Worm (Caenorhabditis elegans): ENCODE results near the gene C56C10.4.

Gene C56C10.4

DNA sequence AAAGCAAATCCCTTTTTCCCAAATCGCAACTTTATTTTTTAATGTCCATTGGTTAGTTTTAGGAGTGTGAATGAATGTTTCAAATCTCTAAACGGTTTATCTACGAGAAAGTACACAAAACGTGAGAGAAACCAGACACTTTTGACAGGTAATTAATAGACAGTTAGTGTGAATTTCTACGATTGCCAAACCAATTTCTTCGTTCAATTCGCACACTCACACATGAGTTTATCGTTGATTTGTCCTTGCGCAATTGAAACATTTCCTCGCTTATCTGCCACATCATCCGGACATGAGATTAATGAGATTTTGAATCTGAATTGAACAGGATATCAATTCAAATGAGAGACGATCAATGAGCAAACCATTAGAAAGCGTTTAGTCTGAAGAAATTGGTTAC lies 27.4 kb downstream of the C56C10.4 start:
- no peak for TF ChIP-seq daf-19 (GFP tag; conservative IDR thresholded peaks at IDR 0.05)
- TF ChIP-seq pqm-1 (tag; optimal IDR thresholded peaks at IDR 0.05), result no peak
- no peak for TF ChIP-seq nhr-42 (GFP tag; IDR thresholded peaks at IDR 0.05)
- TF ChIP-seq hif-1 (tag; optimal IDR thresholded peaks at IDR 0.05), result no peak
- no peak for TF ChIP-seq aly-2 (tag; optimal IDR thresholded peaks at IDR 0.05)
- no peak for TF ChIP-seq set-16 (GFP tag; IDR thresholded peaks at IDR 0.05)
- TF ChIP-seq ceh-62 (tag; optimal IDR thresholded peaks at IDR 0.05), result no peak
- TF ChIP-seq nhr-41 (GFP tag; IDR thresholded peaks at IDR 0.05), result no peak
- TF ChIP-seq nhr-48 (tag; optimal IDR thresholded peaks at IDR 0.05), result no peak
- no peak for TF ChIP-seq daf-16 (GFP tag; optimal IDR thresholded peaks at IDR 0.05)
- no peak for TF ChIP-seq daf-16 (tag; optimal IDR thresholded peaks at IDR 0.05)
- TF ChIP-seq ZK337.2 (GFP tag; IDR thresholded peaks at IDR 0.05), result no peak
- no peak for TF ChIP-seq tag-97 (GFP tag; IDR thresholded peaks at IDR 0.05)
- no peak for TF ChIP-seq spr-1 (tag; optimal IDR thresholded peaks at IDR 0.05)

ce11 chrII:6612544-6612943 lies 29.7 kb downstream of the C56C10.4 start:
- no peak for TF ChIP-seq aha-1 (tag)
- no peak for TF ChIP-seq spr-3 (GFP tag; optimal IDR thresholded peaks at IDR 0.05)
- peak; percentile 92 for TF ChIP-seq pqm-1 (tag; optimal IDR thresholded peaks at IDR 0.05)
- TF ChIP-seq Y5F2A.4 (GFP tag; optimal IDR thresholded peaks at IDR 0.05), result no peak
- TF ChIP-seq lim-7 (GFP tag; IDR thresholded peaks at IDR 0.05), result no peak
- TF ChIP-seq nhr-48 (tag; optimal IDR thresholded peaks at IDR 0.05), result no peak
- no peak for TF ChIP-seq attf-4 (tag; optimal IDR thresholded peaks at IDR 0.05)
- no peak for TF ChIP-seq R02D3.7 (tag; optimal IDR thresholded peaks at IDR 0.05)
- TF ChIP-seq hif-1 (tag; optimal IDR thresholded peaks at IDR 0.05), result peak in 1 of 2 experiments; percentile 21
- peak; percentile 19 for TF ChIP-seq mep-1 (tag; optimal IDR thresholded peaks at IDR 0.05)
- TF ChIP-seq nhr-6 (tag; optimal IDR thresholded peaks at IDR 0.05), result no peak
- TF ChIP-seq arid-1 (GFP tag; conservative IDR thresholded peaks at IDR 0.05), result no peak
- TF ChIP-seq dve-1 (tag; optimal IDR thresholded peaks at IDR 0.05; ENCODE audit: insufficient read depth), result peak; percentile 75
- no peak for TF ChIP-seq lin-13 (GFP tag; optimal IDR thresholded peaks at IDR 0.05)
- no peak for TF ChIP-seq nhr-41 (GFP tag; IDR thresholded peaks at IDR 0.05)
- TF ChIP-seq egl-27 (tag; optimal IDR thresholded peaks at IDR 0.05), result no peak
- peak in 1 of 2 experiments; percentile 26 for TF ChIP-seq mdl-1 (tag; optimal IDR thresholded peaks at IDR 0.05)
- no peak for TF ChIP-seq ZK546.5 (tag; optimal IDR thresholded peaks at IDR 0.05)
- peak; percentile 70 for TF ChIP-seq dmd-6 (GFP tag; IDR thresholded peaks at IDR 0.05)
- TF ChIP-seq ZK337.2 (GFP tag; IDR thresholded peaks at IDR 0.05), result no peak
- no peak for TF ChIP-seq nhr-111 (GFP tag; optimal IDR thresholded peaks at IDR 0.05)
- TF ChIP-seq ceh-62 (tag; optimal IDR thresholded peaks at IDR 0.05), result no peak
- TF ChIP-seq daf-19 (GFP tag; conservative IDR thresholded peaks at IDR 0.05), result no peak
- TF ChIP-seq pha-4 (GFP tag; IDR thresholded peaks at IDR 0.05), result no peak
- TF ChIP-seq pha-4 (tag; optimal IDR thresholded peaks at IDR 0.05), result no peak
- no peak for TF ChIP-seq duxl-1 (tag; optimal IDR thresholded peaks at IDR 0.05; ENCODE audit: poor library complexity)
- no peak for TF ChIP-seq lin-1 (GFP tag; IDR thresholded peaks at IDR 0.05)
- TF ChIP-seq ctbp-1 (GFP tag; IDR thresholded peaks at IDR 0.05), result no peak
- TF ChIP-seq aly-2 (tag; optimal IDR thresholded peaks at IDR 0.05), result no peak
- TF ChIP-seq unc-130 (GFP tag; optimal IDR thresholded peaks at IDR 0.05), result no peak
- TF ChIP-seq hlh-11 (tag; optimal IDR thresholded peaks at IDR 0.05), result peak; percentile 44
- TF ChIP-seq daf-16 (GFP tag; optimal IDR thresholded peaks at IDR 0.05), result no peak
- peak; percentile 84 for TF ChIP-seq daf-16 (tag; optimal IDR thresholded peaks at IDR 0.05)
- TF ChIP-seq unc-62 (GFP tag; optimal IDR thresholded peaks at IDR 0.05 in 1 of 2), result no peak
- no peak for TF ChIP-seq unc-62 (tag; optimal IDR thresholded peaks at IDR 0.05)
- TF ChIP-seq nhr-11 (tag; optimal IDR thresholded peaks at IDR 0.05), result no peak
- TF ChIP-seq php-3 (GFP tag; IDR thresholded peaks at IDR 0.05), result 0 out of 2 replicates have a peak, but pooled peaks have one; percentile 10
- no peak for TF ChIP-seq daf-8 (GFP tag; IDR thresholded peaks at IDR 0.05)
- peak; percentile 51 for TF ChIP-seq hlh-30 (tag; optimal IDR thresholded peaks at IDR 0.05; ENCODE audit: insufficient read depth)
- TF ChIP-seq dmd-8 (GFP tag; IDR thresholded peaks at IDR 0.05), result no peak
- TF ChIP-seq nhr-28 (tag; optimal IDR thresholded peaks at IDR 0.05), result peak; percentile 74
- TF ChIP-seq lir-3 (tag; optimal IDR thresholded peaks at IDR 0.05), result no peak
- TF ChIP-seq nhr-10 (tag; optimal IDR thresholded peaks at IDR 0.05), result no peak
- TF ChIP-seq snpc-4 (tag; optimal IDR thresholded peaks at IDR 0.05), result no peak
- TF ChIP-seq fkh-10 (GFP tag; optimal IDR thresholded peaks at IDR 0.05), result no peak
- no peak for TF ChIP-seq dmd-9 (GFP tag; IDR thresholded peaks at IDR 0.05)
